Fruit fly (Drosophila melanogaster) whole organism, wandering third instar larva: Measurements from ENCODE around the gene nAChRbeta3.
A peak's percentile ranks its signal among the peaks of the same experiment; 100 is the strongest.

Experiments
- Abd-B ChIP-seq: fragments of >200 bp; optimal IDR thresholded peaks from 2 replicates; lab custom pipeline; 2017; ENCODE audit warnings: missing biosample characterization, missing genetic modification characterization
- CG32264 ChIP-seq: fragments of 200-800 bp; sonication (Bioruptor generic); optimal IDR thresholded peaks from 2 replicates; lab custom pipeline; 2016; ENCODE audit warnings: missing biosample characterization, missing genetic modification characterization
- CG9705 ChIP-seq: fragments of 200-800 bp; sonication (Bioruptor generic); optimal IDR thresholded peaks from 2 replicates; lab custom pipeline; 2018; ENCODE audit warnings: missing biosample characterization, mild to moderate bottlenecking, missing genetic modification characterization
- CrebA ChIP-seq: fragments of 200-800 bp; sonication (Bioruptor generic); optimal IDR thresholded peaks from 2 replicates; lab custom pipeline; 2016; ENCODE audit warnings: missing biosample characterization, mild to moderate bottlenecking, missing genetic modification characterization, borderline replicate concordance
- Dfd ChIP-seq: fragments of >200 bp; optimal IDR thresholded peaks from 2 replicates; lab custom pipeline; 2017; ENCODE audit warnings: missing biosample characterization, missing genetic modification characterization
- Dif ChIP-seq: fragments of 200-275, 200-300 bp; sonication (Bioruptor generic); optimal IDR thresholded peaks from 2 replicates; lab custom pipeline; 2018; ENCODE audit warnings: missing biosample characterization, missing genetic modification characterization; ENCODE audit not compliant: partially characterized antibody
- GATAd ChIP-seq: sonication (Bioruptor generic); optimal IDR thresholded peaks from 2 replicates; lab custom pipeline; 2016; ENCODE audit warnings: missing biosample characterization, missing genetic modification characterization
- HLH106 ChIP-seq: fragments of 200-800 bp; optimal IDR thresholded peaks from 3 replicates; lab custom pipeline; 2019; ENCODE audit warnings: missing biosample characterization, mild to moderate bottlenecking, missing genetic modification characterization, moderate library complexity
- Hnf4 ChIP-seq: fragments of 200-800 bp; sonication (Bioruptor generic); optimal IDR thresholded peaks from 2 replicates; lab custom pipeline; 2016; ENCODE audit warnings: missing biosample characterization, mild to moderate bottlenecking, missing genetic modification characterization
- Hr78 ChIP-seq: fragments of >200 bp; optimal IDR thresholded peaks from 2 replicates; lab custom pipeline; 2017; ENCODE audit warnings: missing biosample characterization, missing genetic modification characterization
- Hr83 ChIP-seq: fragments of 200-300 bp; sonication (Bioruptor generic); optimal IDR thresholded peaks from 2 replicates; lab custom pipeline; 2016; ENCODE audit warnings: missing biosample characterization, mild to moderate bottlenecking, missing genetic modification characterization, moderate library complexity; ENCODE audit not compliant: poor library complexity, severe bottlenecking
- Jra ChIP-seq: sonication (Bioruptor generic); optimal IDR thresholded peaks from 2 replicates; lab custom pipeline; 2016; ENCODE audit warnings: missing biosample characterization, missing genetic modification characterization
- Mio ChIP-seq: sonication (Bioruptor generic); optimal IDR thresholded peaks from 2 replicates; lab custom pipeline; 2016; ENCODE audit warnings: missing biosample characterization, missing genetic modification characterization
- Myc ChIP-seq: fragments of >200 bp; optimal IDR thresholded peaks from 2 replicates; lab custom pipeline; 2017
- N ChIP-seq: fragments of >200 bp; optimal IDR thresholded peaks from 2 replicates; lab custom pipeline; 2018; ENCODE audit warnings: missing biosample characterization, missing external identifiers, missing genetic modification characterization
- OdsH ChIP-seq: fragments of 200-800 bp; sonication (Bioruptor generic); optimal IDR thresholded peaks from 2 replicates; lab custom pipeline; 2016; ENCODE audit warnings: missing biosample characterization, mild to moderate bottlenecking, missing genetic modification characterization
- Rel ChIP-seq, 2 experiments: fragments of 200-800 bp; sonication (Bioruptor generic) in 1 of 2; optimal IDR thresholded peaks; 2 replicates in 1 of 2; 3 replicates in 1 of 2; lab custom pipeline; 2016 to 2019; ENCODE audit warnings: mild to moderate bottlenecking in 2 of 2, missing biosample characterization in 2 of 2, missing genetic modification characterization in 2 of 2, moderate library complexity in 1 of 2
- Sp1 ChIP-seq: fragments of 200-800 bp; sonication (Bioruptor generic); optimal IDR thresholded peaks from 3 replicates; lab custom pipeline; 2019; ENCODE audit warnings: missing biosample characterization, mild to moderate bottlenecking, missing genetic modification characterization, moderate library complexity
- Vsx2 ChIP-seq: fragments of 200-300, 225-300 bp; sonication (Bioruptor generic); optimal IDR thresholded peaks from 2 replicates; lab custom pipeline; 2018; ENCODE audit warnings: missing biosample characterization, missing genetic modification characterization; ENCODE audit not compliant: partially characterized antibody
- br ChIP-seq: fragments of 200-800 bp; sonication (Bioruptor generic); optimal IDR thresholded peaks from 2 replicates; lab custom pipeline; 2016; ENCODE audit warnings: missing biosample characterization, missing genetic modification characterization
- brk ChIP-seq: fragments of 200-800 bp; sonication (Bioruptor generic); optimal IDR thresholded peaks from 2 replicates; lab custom pipeline; 2016; ENCODE audit warnings: missing biosample characterization, mild to moderate bottlenecking, missing genetic modification characterization
- dl ChIP-seq, 2 experiments: fragments of 175-275, 200-275 bp in 1 of 2; fragments of 200-275 bp in 1 of 2; sonication (Bioruptor generic); optimal IDR thresholded peaks; lab custom pipeline; 2018; ENCODE audit warnings: mild to moderate bottlenecking in 2 of 2, missing biosample characterization in 2 of 2, missing genetic modification characterization in 2 of 2, moderate library complexity in 2 of 2; ENCODE audit not compliant: partially characterized antibody in 2 of 2, insufficient read depth in 1 of 2
- dmrt93B ChIP-seq: fragments of 200-800 bp; sonication (Bioruptor generic); optimal IDR thresholded peaks from 2 replicates; lab custom pipeline; 2018; ENCODE audit warnings: missing biosample characterization, mild to moderate bottlenecking, missing genetic modification characterization
- dsf ChIP-seq: sonication (Bioruptor generic); optimal IDR thresholded peaks from 2 replicates; lab custom pipeline; 2016; ENCODE audit warnings: missing biosample characterization, missing genetic modification characterization, borderline replicate concordance
- ey ChIP-seq: fragments of 200-800 bp; sonication (Bioruptor generic); optimal IDR thresholded peaks from 2 replicates; lab custom pipeline; 2016; ENCODE audit warnings: missing biosample characterization, missing genetic modification characterization
- foxo ChIP-seq, 2 experiments: fragments of 200-800 bp; sonication (Bioruptor generic); optimal IDR thresholded peaks; 2 replicates in 1 of 2; 3 replicates in 1 of 2; lab custom pipeline; 2016 to 2017; ENCODE audit warnings: missing biosample characterization in 2 of 2, missing genetic modification characterization in 2 of 2
- fru ChIP-seq: fragments of 200-800 bp; sonication (Bioruptor generic); optimal IDR thresholded peaks from 3 replicates; lab custom pipeline; 2016; ENCODE audit warnings: missing biosample characterization, mild to moderate bottlenecking, missing genetic modification characterization
- h ChIP-seq: fragments of 200-800 bp; sonication (Bioruptor generic); optimal IDR thresholded peaks from 3 replicates; lab custom pipeline; 2016; ENCODE audit warnings: missing biosample characterization, mild to moderate bottlenecking, missing genetic modification characterization
- jim ChIP-seq: fragments of 175-275, 200-325 bp; sonication (Bioruptor generic); optimal IDR thresholded peaks from 2 replicates; lab custom pipeline; 2016; ENCODE audit warnings: missing biosample characterization, mild to moderate bottlenecking, missing genetic modification characterization
- lola ChIP-seq: fragments of >200 bp; optimal IDR thresholded peaks from 2 replicates; lab custom pipeline; 2017; ENCODE audit warnings: missing biosample characterization, missing genetic modification characterization
- pan ChIP-seq: fragments of >200 bp; optimal IDR thresholded peaks from 2 replicates; lab custom pipeline; 2017
- psq ChIP-seq: fragments of 200-800 bp; sonication (Bioruptor generic); optimal IDR thresholded peaks from 3 replicates; lab custom pipeline; 2017; ENCODE audit warnings: missing biosample characterization, mild to moderate bottlenecking, missing genetic modification characterization, moderate library complexity
- rgr ChIP-seq: fragments of 200-800 bp; sonication (Bioruptor generic); optimal IDR thresholded peaks from 3 replicates; lab custom pipeline; 2016; ENCODE audit warnings: missing biosample characterization, mild to moderate bottlenecking, missing genetic modification characterization
- sage ChIP-seq: fragments of 200-800 bp; sonication (Bioruptor generic); optimal IDR thresholded peaks from 2 replicates; lab custom pipeline; 2016; ENCODE audit warnings: missing biosample characterization, mild to moderate bottlenecking, missing genetic modification characterization
- sv ChIP-seq: fragments of 200-800 bp; sonication (Bioruptor generic); optimal IDR thresholded peaks from 3 replicates; lab custom pipeline; 2016; ENCODE audit warnings: missing biosample characterization, missing genetic modification characterization
- tai ChIP-seq: sonication (Bioruptor generic); optimal IDR thresholded peaks from 2 replicates; lab custom pipeline; 2016; ENCODE audit warnings: missing biosample characterization, missing genetic modification characterization
- usp ChIP-seq: fragments of >200 bp; optimal IDR thresholded peaks from 2 replicates; lab custom pipeline; 2017; ENCODE audit warnings: missing biosample characterization, missing genetic modification characterization
- woc ChIP-seq: sonication (Bioruptor generic); optimal IDR thresholded peaks from 2 replicates; lab custom pipeline; 2016; ENCODE audit warnings: missing biosample characterization, mild to moderate bottlenecking, missing genetic modification characterization

The nAChRbeta3 gene

DNA sequence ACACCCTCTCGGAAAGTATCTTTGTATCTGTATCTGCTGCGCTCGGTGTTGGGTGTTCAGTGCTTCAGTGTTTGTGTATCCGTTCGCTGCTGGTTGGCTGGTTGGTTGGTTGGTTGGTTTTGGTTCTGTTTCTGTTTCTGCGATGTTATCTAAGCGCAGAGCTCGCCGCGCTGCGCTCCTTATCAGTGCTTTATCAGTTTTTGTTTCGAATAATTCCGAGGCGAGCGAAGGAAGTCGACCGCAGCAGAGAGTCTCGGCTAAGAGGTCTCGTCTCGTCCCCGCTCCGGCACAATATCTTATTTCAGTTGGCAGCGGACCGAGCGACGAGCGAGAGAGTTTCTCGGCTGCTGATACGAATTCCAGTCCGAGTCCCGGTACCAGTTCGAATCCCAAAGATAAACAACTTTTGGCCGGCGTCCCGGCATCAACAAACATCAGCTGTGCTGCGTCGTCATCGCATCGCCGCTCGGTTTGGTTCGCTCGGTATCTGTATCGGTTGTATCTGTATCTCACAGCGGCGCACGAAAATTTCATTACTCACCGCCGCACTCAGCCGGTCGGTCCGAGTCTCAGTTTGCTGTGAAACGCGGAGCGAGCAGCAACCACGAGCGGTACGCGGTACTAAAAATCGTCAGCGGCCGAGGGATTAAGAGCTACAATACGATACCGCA is 21.6 kb upstream of the nAChRbeta3 start:
- TF ChIP-seq Hnf4 (GFP tag; lab: Kevin White, UChicago) (peak; percentile 8), jim (GFP tag; lab: Kevin White, UChicago) (no peak), Jra (GFP tag; lab: Kevin White, UChicago) (peak; percentile 78), CG32264 (GFP tag; lab: Kevin White, UChicago) (peak; percentile 54), dmrt93B (no peak), CrebA (GFP tag; lab: Kevin White, UChicago) (no peak), usp (GFP tag; lab: Kevin White, UChicago) (no peak), lola (GFP tag; lab: Kevin White, UChicago) (no peak), h (GFP tag; lab: Kevin White, UChicago) (peak; percentile 50), OdsH (GFP tag; lab: Kevin White, UChicago) (no peak), dl (GFP tag; optimal IDR thresholded peaks at IDR 0.05; lab: Kevin White, UChicago; ENCODE audit: insufficient read depth in 1 of 2, partially characterized antibody in 2 of 2) (peak in 1 of 2 experiments; percentile 35), Vsx2 (GFP tag; lab: Kevin White, UChicago) (no peak), br (no peak), ey (GFP tag; lab: Kevin White, UChicago) (no peak), psq (GFP tag; lab: Kevin White, UChicago) (peak; percentile 42), Dfd (GFP tag; lab: Kevin White, UChicago) (no peak), sage (GFP tag; lab: Kevin White, UChicago) (no peak), CG9705 (no peak), N (GFP tag; lab: Kevin White, UChicago) (no peak), Dif (GFP tag; lab: Kevin White, UChicago) (peak; percentile 55), Sp1 (peak; percentile 33), Hr83 (peak; percentile 60), Mio (GFP tag; lab: Kevin White, UChicago) (no peak), Abd-B (no peak), pan (lab: Kevin White, UChicago) (no peak), foxo (GFP tag; optimal IDR thresholded peaks at IDR 0.05; lab: Kevin White, UChicago) (no peak), Rel (GFP tag; optimal IDR thresholded peaks at IDR 0.05; lab: Kevin White, UChicago) (no peak), Rel (tag; optimal IDR thresholded peaks at IDR 0.05; lab: Kevin White, UChicago) (peak; percentile 47), GATAd (GFP tag; lab: Kevin White, UChicago) (no peak), Hr78 (GFP tag; lab: Kevin White, UChicago) (no peak), dsf (GFP tag; lab: Kevin White, UChicago) (no peak), sv (GFP tag; lab: Kevin White, UChicago) (no peak), fru (peak; percentile 26), HLH106 (tag; lab: Kevin White, UChicago) (peak; percentile 9), brk (GFP tag; lab: Kevin White, UChicago) (peak; percentile 65), Myc (lab: Kevin White, UChicago) (no peak), woc (GFP tag; lab: Kevin White, UChicago) (no peak), rgr (GFP tag; lab: Kevin White, UChicago) (peak; percentile 30), tai (GFP tag; lab: Kevin White, UChicago) (no peak)

DNA sequence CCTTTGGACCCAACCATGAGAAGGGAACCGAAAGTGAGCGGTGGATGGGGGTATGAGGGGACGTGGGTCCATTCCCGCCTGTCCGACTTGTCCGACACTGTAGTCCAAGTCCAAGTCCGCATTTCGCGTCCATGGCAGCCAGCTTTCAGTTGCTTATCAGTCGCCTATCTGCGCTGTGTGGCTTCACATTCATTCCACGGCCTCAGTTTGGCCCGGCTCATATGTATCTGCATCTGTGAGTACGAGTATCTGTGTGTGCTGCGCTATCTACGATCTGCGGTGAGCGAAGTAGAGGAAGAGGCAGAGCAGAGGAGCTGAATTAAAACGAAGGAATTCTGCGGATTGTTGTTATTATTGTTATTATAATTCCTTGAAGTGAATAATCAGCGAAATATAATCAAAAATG is 20.4 kb upstream of the nAChRbeta3 start:
- peak; percentile 35 for TF ChIP-seq Hnf4 (GFP tag; lab: Kevin White, UChicago)
- no peak for TF ChIP-seq GATAd (GFP tag; lab: Kevin White, UChicago)
- no peak for TF ChIP-seq pan (lab: Kevin White, UChicago)
- TF ChIP-seq Rel (GFP tag; optimal IDR thresholded peaks at IDR 0.05; lab: Kevin White, UChicago): no peak
- TF ChIP-seq Rel (tag; optimal IDR thresholded peaks at IDR 0.05; lab: Kevin White, UChicago): peak; percentile 35
- no peak for TF ChIP-seq tai (GFP tag; lab: Kevin White, UChicago)
- TF ChIP-seq dmrt93B: no peak
- no peak for TF ChIP-seq Mio (GFP tag; lab: Kevin White, UChicago)
- peak; percentile 58 for TF ChIP-seq psq (GFP tag; lab: Kevin White, UChicago)
- TF ChIP-seq OdsH (GFP tag; lab: Kevin White, UChicago): no peak
- no peak for TF ChIP-seq br
- peak in 1 of 2 experiments; percentile 22 for TF ChIP-seq dl (GFP tag; optimal IDR thresholded peaks at IDR 0.05; lab: Kevin White, UChicago; ENCODE audit: insufficient read depth in 1 of 2, partially characterized antibody in 2 of 2)
- TF ChIP-seq, all 38 proteins: peak for 4
